Worm (Caenorhabditis elegans) whole organism, dauer: ENCODE measurements around the gene taf-13.

Experiments used
- unc-62 ChIP-seq: sonication (generic microtip); optimal IDR thresholded peaks from 2 replicates; lab custom pipeline; 2017; ENCODE audit warnings: missing biosample characterization, missing genetic modification reagents, missing genetic modification characterization

The taf-13 gene

ce11 chrII:10569498-10569897 lies 35.9 kb downstream of the taf-13 start:
- TF ChIP-seq unc-62 (GFP tag; lab: Kevin White, UChicago) = no peak

- no peak for TF ChIP-seq unc-62 (GFP tag; lab: Kevin White, UChicago)
Measured at ce11 chrII:10566458-10566857, 39.0 kb downstream of the taf-13 start.

- TF ChIP-seq unc-62 (GFP tag; lab: Kevin White, UChicago) = no peak
Measured at ce11 chrII:10564578-10564977, 40.8 kb downstream of the taf-13 start, which contains the start of the genes C06A1.6 and C06A1.7. C06A1.6 (minus strand) TSS chrII:10564678. C06A1.7 (plus strand) TSS chrII:10564891.

ce11 chrII:10563368-10563767 lies 42.0 kb downstream of the taf-13 start, which contains the start of gene cdc-48.1:
cdc-48.1 (minus strand) TSS chrII:10563407.
- TF ChIP-seq unc-62 (GFP tag; lab: Kevin White, UChicago) = peak; percentile 74

- TF ChIP-seq unc-62 (GFP tag; lab: Kevin White, UChicago) = no peak
Measured at ce11 chrII:10559671-10560184, 45.7 kb downstream of the taf-13 start.

ce11 chrII:10558962-10559415 lies 46.4 kb downstream of the taf-13 start:
- TF ChIP-seq unc-62 (GFP tag; lab: Kevin White, UChicago) = no peak

ce11 chrII:10558345-10558744 lies 47.1 kb downstream of the taf-13 start:
- TF ChIP-seq unc-62 (GFP tag; lab: Kevin White, UChicago) = no peak

- TF ChIP-seq unc-62 (GFP tag; lab: Kevin White, UChicago) = no peak
Measured at ce11 chrII:10557206-10557574, 48.2 kb downstream of the taf-13 start.

ce11 chrII:10556550-10557205 lies 48.7 kb downstream of the taf-13 start:
- TF ChIP-seq unc-62 (GFP tag; lab: Kevin White, UChicago) = no peak

ce11 chrII:10555484-10556075 lies 49.8 kb downstream of the taf-13 start:
- TF ChIP-seq unc-62 (GFP tag; lab: Kevin White, UChicago) = no peak
